Worm (Caenorhabditis elegans): Measurements from ENCODE around the gene galt-1.
A peak's percentile ranks its signal among the peaks of the same experiment; 100 is the strongest.

- TF ChIP-seq snpc-4 (tag; optimal IDR thresholded peaks at IDR 0.05) (no peak), pqm-1 (tag; optimal IDR thresholded peaks at IDR 0.05) (peak; percentile 75), mml-1 (tag; optimal IDR thresholded peaks at IDR 0.05) (no peak), daf-12 (tag; optimal IDR thresholded peaks at IDR 0.05) (no peak), nhr-25 (tag; optimal IDR thresholded peaks at IDR 0.05) (no peak), R02D3.7 (tag; optimal IDR thresholded peaks at IDR 0.05) (no peak), unc-62 (GFP tag; optimal IDR thresholded peaks at IDR 0.05) (no peak), skn-1 (tag; optimal IDR thresholded peaks at IDR 0.05) (no peak), nhr-237 (tag; optimal IDR thresholded peaks at IDR 0.05) (no peak), fos-1 (tag; optimal IDR thresholded peaks at IDR 0.05) (no peak), eor-1 (tag; optimal IDR thresholded peaks at IDR 0.05) (no peak), nfya-1 (tag; optimal IDR thresholded peaks at IDR 0.05; ENCODE audit: insufficient read depth) (no peak), nhr-23 (tag; optimal IDR thresholded peaks at IDR 0.05) (no peak)
Measured at ce11 chrV:5882429-5882828, 48.3 kb upstream of the galt-1 start.
